Worm (Caenorhabditis elegans) whole organism, midembryonic: ENCODE results near the gene C35C5.8.

Experiments used
- cog-1 ChIP-seq: sonication (generic microtip); optimal IDR thresholded peaks from 2 replicates; lab custom pipeline; 2016; ENCODE audit warnings: missing genetic modification characterization, missing compliant biosample characterization
- ztf-29 ChIP-seq: fragments of 200-800 bp; sonication (Bioruptor generic); IDR thresholded peaks from 2 replicates; pipeline ENCODE4 v1.3.6; 2022; ENCODE audit warnings: missing genetic modification reagents, missing genetic modification characterization, missing compliant biosample characterization

- TF ChIP-seq cog-1 (tag; lab: Kevin White, UChicago) (no peak), ztf-29 (no peak)
These were observed 38.3 kb downstream of the C35C5.8 start for ce11 chrX:11571714-11572113.
